Fruit fly (Drosophila melanogaster) whole organism, embryonic: Measurements from ENCODE around the gene UGP.
A peak's percentile ranks its signal among the peaks of the same experiment; 100 is the strongest.

Experiments used
- Bgb ChIP-seq: fragments of 200-800 bp; sonication (Bioruptor generic); IDR thresholded peaks from 2 replicates; pipeline ENCODE4 v1.3.6; 2022; ENCODE audit warnings: missing biosample characterization, missing genetic modification characterization; ENCODE audit not compliant: partially characterized antibody
- CG10147 ChIP-seq: fragments of 200-800 bp; sonication (Bioruptor generic); optimal IDR thresholded peaks from 2 replicates; lab custom pipeline; 2019; ENCODE audit warnings: missing biosample characterization, mild to moderate bottlenecking, missing genetic modification characterization, moderate library complexity
- CG10462 ChIP-seq: fragments of 200-800 bp; sonication (Bioruptor generic); optimal IDR thresholded peaks from 2 replicates; lab custom pipeline; 2016; ENCODE audit warnings: missing biosample characterization, missing genetic modification characterization
- CG12299 ChIP-seq: fragments of 200-800 bp; sonication (Bioruptor generic); optimal IDR thresholded peaks from 2 replicates; lab custom pipeline; 2018; ENCODE audit warnings: missing biosample characterization, mild to moderate bottlenecking, missing genetic modification characterization
- CG12942 ChIP-seq: fragments of 200-800 bp; sonication (Bioruptor generic); optimal IDR thresholded peaks from 3 replicates; lab custom pipeline; 2016; ENCODE audit warnings: missing biosample characterization, missing genetic modification characterization
- CG13624 ChIP-seq: fragments of 200-800 bp; sonication (Bioruptor generic); optimal IDR thresholded peaks from 2 replicates; lab custom pipeline; 2016; ENCODE audit warnings: missing biosample characterization, missing genetic modification characterization
- CG14710 ChIP-seq: fragments of 200-800 bp; sonication (Bioruptor generic); optimal IDR thresholded peaks from 3 replicates; lab custom pipeline; 2019; ENCODE audit warnings: missing biosample characterization, mild to moderate bottlenecking, missing genetic modification characterization, moderate library complexity
- CG14965 ChIP-seq: fragments of 200-800 bp; sonication (Bioruptor generic); optimal IDR thresholded peaks from 2 replicates; lab custom pipeline; 2016; ENCODE audit warnings: missing biosample characterization, missing genetic modification characterization, borderline replicate concordance
- CG1529 ChIP-seq: fragments of 200-800 bp; sonication (Bioruptor generic); optimal IDR thresholded peaks from 3 replicates; lab custom pipeline; 2018; ENCODE audit warnings: missing biosample characterization, missing genetic modification characterization
- CG15514 ChIP-seq: fragments of 200-800 bp; sonication (Bioruptor generic); optimal IDR thresholded peaks from 3 replicates; lab custom pipeline; 2017; ENCODE audit warnings: missing biosample characterization, missing genetic modification characterization, mild to moderate bottlenecking, moderate library complexity, missing genetic modification reagents
- CG15696 ChIP-seq: fragments of 200-800 bp; sonication (Bioruptor generic); optimal IDR thresholded peaks from 2 replicates; lab custom pipeline; 2019; ENCODE audit warnings: missing biosample characterization, mild to moderate bottlenecking, missing genetic modification characterization, moderate library complexity
- CG17328 ChIP-seq: fragments of 200-800 bp; sonication (Bioruptor generic); IDR thresholded peaks from 2 replicates; pipeline ENCODE4 v1.3.6; 2022; ENCODE audit warnings: missing biosample characterization, missing genetic modification characterization
- CG18262 ChIP-seq: fragments of 200-800 bp; optimal IDR thresholded peaks from 3 replicates; lab custom pipeline; 2019; ENCODE audit warnings: missing biosample characterization, mild to moderate bottlenecking, missing genetic modification characterization, moderate library complexity
- CG2129 ChIP-seq: fragments of 200-800 bp; sonication (Bioruptor generic); IDR thresholded peaks from 2 replicates; pipeline ENCODE4 v1.3.6; 2022; ENCODE audit warnings: missing biosample characterization, missing genetic modification characterization; ENCODE audit not compliant: partially characterized antibody
- CG31365 ChIP-seq: fragments of 200-800 bp; sonication (Bioruptor generic); optimal IDR thresholded peaks from 2 replicates; lab custom pipeline; 2018; ENCODE audit warnings: missing biosample characterization, mild to moderate bottlenecking, missing genetic modification characterization
- CG31388 ChIP-seq: fragments of 200-800 bp; sonication (Bioruptor generic); optimal IDR thresholded peaks from 2 replicates; lab custom pipeline; 2016; ENCODE audit warnings: missing biosample characterization, missing genetic modification characterization
- CG32532 ChIP-seq: fragments of 200-800 bp; sonication (Bioruptor generic); IDR thresholded peaks from 2 replicates; pipeline ENCODE4 v1.3.6; 2022; ENCODE audit warnings: missing biosample characterization, missing genetic modification characterization
- CG3847 ChIP-seq: fragments of 200-800 bp; sonication (Bioruptor generic); IDR thresholded peaks from 2 replicates; pipeline ENCODE4 v1.3.6; 2022; ENCODE audit warnings: missing biosample characterization, missing genetic modification characterization
- CG4617 ChIP-seq: fragments of 200-800 bp; sonication (Bioruptor generic); optimal IDR thresholded peaks from 3 replicates; lab custom pipeline; 2016; ENCODE audit warnings: missing biosample characterization, missing genetic modification characterization, borderline replicate concordance
- CG5180 ChIP-seq: fragments of 200-800 bp; sonication (Bioruptor generic); optimal IDR thresholded peaks from 3 replicates; lab custom pipeline; 2017; ENCODE audit warnings: missing biosample characterization, missing genetic modification characterization, mild to moderate bottlenecking, moderate library complexity, missing genetic modification reagents
- CG6175 ChIP-seq: fragments of 200-800 bp; sonication (Bioruptor generic); IDR thresholded peaks from 3 replicates; pipeline ENCODE4 v1.3.6; 2022; ENCODE audit warnings: missing biosample characterization, missing genetic modification characterization
- CG8281 ChIP-seq: fragments of 200-800 bp; sonication (Bioruptor generic); optimal IDR thresholded peaks from 2 replicates; lab custom pipeline; 2018; ENCODE audit warnings: missing biosample characterization, mild to moderate bottlenecking, missing genetic modification characterization, moderate library complexity
- CG8944 ChIP-seq: fragments of 200-800 bp; sonication (Bioruptor generic); optimal IDR thresholded peaks from 3 replicates; lab custom pipeline; 2016; ENCODE audit warnings: missing biosample characterization, missing genetic modification characterization
- CG9215 ChIP-seq: fragments of 200-800 bp; sonication (Bioruptor generic); IDR thresholded peaks from 2 replicates; pipeline ENCODE4 v1.3.6; 2022; ENCODE audit warnings: missing biosample characterization, missing genetic modification characterization
- Dek ChIP-seq: fragments of 200-800 bp; sonication (Bioruptor generic); optimal IDR thresholded peaks from 3 replicates; lab custom pipeline; 2019; ENCODE audit warnings: missing biosample characterization, mild to moderate bottlenecking, missing genetic modification characterization, moderate library complexity
- Dll ChIP-seq: fragments of 200-800 bp; sonication (Bioruptor generic); IDR thresholded peaks from 4 replicates; pipeline ENCODE4 v1.3.6; 2022; ENCODE audit warnings: missing biosample characterization, missing genetic modification characterization; ENCODE audit not compliant: partially characterized antibody
- H15 ChIP-seq: fragments of 200-800 bp; sonication (Bioruptor generic); IDR thresholded peaks from 3 replicates; pipeline ENCODE4 v1.3.6; 2022; ENCODE audit warnings: missing biosample characterization, missing genetic modification characterization
- HLHmδ ChIP-seq: fragments of 200-800 bp; sonication (Bioruptor generic); optimal IDR thresholded peaks from 2 replicates; lab custom pipeline; 2018; ENCODE audit warnings: missing biosample characterization, mild to moderate bottlenecking, missing genetic modification characterization, moderate library complexity
- HmgD ChIP-seq: fragments of 200-800 bp; sonication (Bioruptor generic); optimal IDR thresholded peaks from 3 replicates; lab custom pipeline; 2016; ENCODE audit warnings: missing biosample characterization, missing genetic modification characterization
- Mad ChIP-seq: fragments of 200-800 bp; sonication (Bioruptor generic); optimal IDR thresholded peaks from 2 replicates; lab custom pipeline; 2016; ENCODE audit warnings: missing biosample characterization, missing genetic modification characterization
- Oli ChIP-seq: fragments of 200-800 bp; sonication (Bioruptor generic); optimal IDR thresholded peaks from 2 replicates; lab custom pipeline; 2018; ENCODE audit warnings: missing biosample characterization, mild to moderate bottlenecking, missing genetic modification characterization, moderate library complexity
- Sin3A ChIP-seq: fragments of >200 bp; optimal IDR thresholded peaks from 2 replicates; lab custom pipeline; 2018
- Taf1 ChIP-seq: fragments of 200-800 bp; sonication (Bioruptor generic); IDR thresholded peaks from 2 replicates; pipeline ENCODE4 v1.3.6; 2022; ENCODE audit warnings: missing biosample characterization, missing genetic modification characterization
- al ChIP-seq: fragments of 200-800 bp; sonication (Bioruptor generic); IDR thresholded peaks from 2 replicates; pipeline ENCODE4 v1.3.6; 2022; ENCODE audit warnings: missing biosample characterization, missing genetic modification characterization
- amos ChIP-seq: fragments of 200-800 bp; sonication (Bioruptor generic); IDR thresholded peaks from 2 replicates; pipeline ENCODE4 v1.3.6; 2022; ENCODE audit warnings: missing biosample characterization, missing genetic modification characterization; ENCODE audit not compliant: partially characterized antibody
- ash1 ChIP-seq: fragments of 200-800 bp; sonication (Bioruptor generic); optimal IDR thresholded peaks from 2 replicates; lab custom pipeline; 2018; ENCODE audit warnings: missing biosample characterization, mild to moderate bottlenecking, missing genetic modification characterization
- bab2 ChIP-seq: fragments of 200-800 bp; sonication (Bioruptor generic); optimal IDR thresholded peaks from 2 replicates; lab custom pipeline; 2016; ENCODE audit warnings: missing biosample characterization, missing genetic modification characterization
- chm ChIP-seq: fragments of 200-800 bp; sonication (Bioruptor generic); IDR thresholded peaks from 2 replicates; pipeline ENCODE4 v1.3.6; 2022; ENCODE audit warnings: missing biosample characterization, missing genetic modification characterization
- gce ChIP-seq: fragments of 200-800 bp; sonication (Bioruptor generic); IDR thresholded peaks from 3 replicates; pipeline ENCODE4 v1.3.6; 2022; ENCODE audit warnings: missing biosample characterization, missing genetic modification characterization
- gcm2 ChIP-seq: fragments of 200-800 bp; sonication (Bioruptor generic); optimal IDR thresholded peaks from 2 replicates; lab custom pipeline; 2016; ENCODE audit warnings: missing biosample characterization, missing genetic modification characterization
- jumu ChIP-seq: fragments of 200-800 bp; sonication (Bioruptor generic); optimal IDR thresholded peaks from 3 replicates; lab custom pipeline; 2016; ENCODE audit warnings: missing biosample characterization, missing genetic modification characterization
- lilli ChIP-seq: fragments of 200-800 bp; sonication (Bioruptor generic); optimal IDR thresholded peaks from 3 replicates; lab custom pipeline; 2016; ENCODE audit warnings: missing biosample characterization, missing genetic modification characterization
- org-1 ChIP-seq: fragments of 200-800 bp; sonication (Bioruptor generic); optimal IDR thresholded peaks from 2 replicates; lab custom pipeline; 2017; ENCODE audit warnings: missing biosample characterization, missing genetic modification characterization
- ranshi ChIP-seq: fragments of 200-800 bp; sonication (Bioruptor generic); IDR thresholded peaks from 2 replicates; pipeline ENCODE4 v1.3.6; 2022; ENCODE audit warnings: missing biosample characterization, missing genetic modification characterization
- rib ChIP-seq: fragments of 200-800 bp; sonication (Bioruptor generic); IDR thresholded peaks from 2 replicates; pipeline ENCODE4 v1.3.6; 2022; ENCODE audit warnings: missing biosample characterization, missing genetic modification characterization
- schlank ChIP-seq: fragments of 200-800 bp; sonication (Bioruptor generic); optimal IDR thresholded peaks from 2 replicates; lab custom pipeline; 2018; ENCODE audit warnings: missing biosample characterization, mild to moderate bottlenecking, missing genetic modification characterization
- slou ChIP-seq: fragments of 200-800 bp; sonication (Bioruptor generic); optimal IDR thresholded peaks from 3 replicates; lab custom pipeline; 2016; ENCODE audit warnings: missing biosample characterization, missing genetic modification characterization
- sqz ChIP-seq: fragments of 200-800 bp; sonication (Bioruptor generic); optimal IDR thresholded peaks from 3 replicates; lab custom pipeline; 2018; ENCODE audit warnings: missing biosample characterization, mild to moderate bottlenecking, missing genetic modification characterization
- tup ChIP-seq: fragments of 200-800 bp; sonication (Bioruptor generic); optimal IDR thresholded peaks from 2 replicates; lab custom pipeline; 2016; ENCODE audit warnings: missing biosample characterization, mild to moderate bottlenecking, missing genetic modification characterization, moderate library complexity

The UGP gene

DNA sequence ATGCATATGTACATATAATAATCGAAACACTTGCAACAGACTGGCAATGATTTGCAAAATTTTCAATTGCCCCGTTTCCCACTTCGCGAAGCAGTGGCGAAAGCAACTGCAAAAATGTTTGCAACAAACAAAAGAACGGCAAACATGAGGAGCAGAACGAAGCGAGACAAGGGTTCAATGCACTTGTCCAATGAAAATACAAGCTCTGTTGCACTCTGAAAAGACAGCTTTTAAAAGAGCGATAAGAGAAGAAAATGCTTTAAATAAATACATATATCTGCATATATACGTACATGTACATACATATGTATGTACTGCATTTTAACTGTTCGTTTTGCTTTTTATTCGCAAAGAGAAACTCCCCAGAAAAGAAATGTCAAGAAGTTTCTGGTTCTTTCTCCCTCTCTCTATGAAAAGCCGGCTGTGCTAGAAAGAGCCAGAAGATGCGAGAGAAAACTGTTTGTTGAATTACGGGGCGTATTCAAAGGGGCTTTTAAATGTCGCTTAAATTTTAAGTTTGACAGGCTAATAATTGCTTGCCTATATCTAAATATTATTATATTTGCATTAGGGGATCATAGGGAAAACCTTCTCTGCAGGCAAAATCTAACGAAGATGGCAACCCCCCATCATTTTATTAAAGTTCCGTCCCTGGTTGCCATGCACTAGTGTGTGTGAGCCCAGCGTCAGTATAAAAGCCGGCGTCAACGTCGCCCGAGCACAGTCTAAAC lies 24.8 kb upstream of the UGP start, which contains the start of gene Hsp27 (continued):
- TF ChIP-seq Sin3A (lab: Kevin White, UChicago) (no peak), gcm2 (GFP tag; lab: Kevin White, UChicago) (peak; percentile 92), CG31388 (peak; percentile 96), al (GFP tag; lab: Robert Waterston, UW) (peak; percentile 98), CG4617 (GFP tag; lab: Kevin White, UChicago) (peak; percentile 96), CG1529 (GFP tag; lab: Kevin White, UChicago) (peak; percentile 98), HmgD (GFP tag; lab: Kevin White, UChicago) (peak; percentile 38), amos (GFP tag; lab: Robert Waterston, UW) (no peak; the same call in 1 of the 2 replicates), H15 (GFP tag; lab: Robert Waterston, UW) (peak; percentile 99), CG31365 (peak; percentile 89), tup (peak; percentile 93), CG15514 (GFP tag; lab: Kevin White, UChicago) (peak; percentile 93), gce (GFP tag; lab: Robert Waterston, UW) (peak; percentile 98), org-1 (peak; percentile 97), Dek (tag; lab: Kevin White, UChicago) (peak; percentile 97), schlank (tag; lab: Kevin White, UChicago) (peak; percentile 94), lilli (GFP tag; lab: Kevin White, UChicago) (peak; percentile 98), CG3847 (GFP tag; lab: Robert Waterston, UW) (peak; percentile 96), CG12942 (GFP tag; lab: Kevin White, UChicago) (peak; percentile 97), CG10147 (GFP tag; lab: Kevin White, UChicago) (peak; percentile 96), ash1 (GFP tag; lab: Kevin White, UChicago) (peak; percentile 78), sqz (GFP tag; lab: Kevin White, UChicago) (peak; percentile 93), CG9215 (GFP tag; lab: Robert Waterston, UW) (peak; percentile 96), Oli (tag; lab: Kevin White, UChicago) (peak; percentile 99), ranshi (GFP tag; lab: Robert Waterston, UW) (peak; percentile 99), slou (GFP tag; lab: Kevin White, UChicago) (peak; percentile 97), CG15696 (peak; percentile 79), CG13624 (GFP tag; lab: Kevin White, UChicago) (peak; percentile 96), jumu (GFP tag; lab: Kevin White, UChicago) (peak; percentile 96), CG12299 (peak; percentile 96), CG10462 (peak; percentile 95), CG6175 (GFP tag; lab: Robert Waterston, UW) (peak; percentile 97), CG17328 (GFP tag; lab: Robert Waterston, UW) (peak; percentile 98), CG18262 (tag; lab: Kevin White, UChicago) (peak; percentile 99), bab2 (GFP tag; lab: Kevin White, UChicago) (peak; percentile 93), CG8944 (GFP tag; lab: Kevin White, UChicago) (peak; percentile 86), chm (GFP tag; lab: Robert Waterston, UW) (peak; percentile 98), Bgb (GFP tag; lab: Robert Waterston, UW) (no peak), Mad (GFP tag; lab: Kevin White, UChicago) (peak; percentile 95), Dll (GFP tag; lab: Robert Waterston, UW) (0 out of 4 replicates have a peak, but pooled peaks have one; percentile 33), CG8281 (tag; lab: Kevin White, UChicago) (peak; percentile 89), CG32532 (GFP tag; lab: Robert Waterston, UW) (peak; percentile 99), rib (peak; percentile 96), CG2129 (GFP tag; lab: Robert Waterston, UW) (no peak), HLHmδ (GFP tag; lab: Kevin White, UChicago) (no peak), CG5180 (GFP tag; lab: Kevin White, UChicago) (peak; percentile 87), Taf1 (GFP tag; lab: Robert Waterston, UW) (peak; percentile 97), CG14710 (tag; lab: Kevin White, UChicago) (peak; percentile 97), CG14965 (peak; percentile 61)
